Fruit fly (Drosophila melanogaster): ENCODE data around the gene serp.

DNA sequence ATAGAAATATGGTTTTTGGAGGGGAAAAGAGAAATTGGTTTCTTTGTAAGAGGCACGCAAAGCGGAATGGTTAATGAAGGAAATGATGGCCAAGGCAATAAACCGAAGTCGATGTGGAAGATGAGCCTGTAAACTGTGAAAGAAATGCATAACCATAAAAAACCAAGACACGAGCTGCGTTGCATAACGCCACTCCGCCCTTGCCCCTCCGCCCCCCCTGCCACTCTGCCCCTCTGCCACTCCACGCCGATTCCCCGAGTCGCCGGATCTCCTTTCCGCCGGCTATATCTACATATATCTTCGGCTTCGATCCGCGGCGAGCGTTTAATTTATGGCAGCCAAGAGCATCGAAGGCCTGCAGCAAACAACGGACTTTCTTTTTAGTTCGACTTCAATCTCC, 9.2 kb downstream of the serp start:
- TF ChIP-seq CG12768 (GFP tag; optimal IDR thresholded peaks at IDR 0.05) (no peak), Mnt (GFP tag; optimal IDR thresholded peaks at IDR 0.05) (no peak), CG11617 (GFP tag; optimal IDR thresholded peaks at IDR 0.05) (no peak), CG7101 (tag; optimal IDR thresholded peaks at IDR 0.05) (no peak), toe (GFP tag; optimal IDR thresholded peaks at IDR 0.05) (no peak), cic (GFP tag; optimal IDR thresholded peaks at IDR 0.05) (no peak), CG14711 (tag; optimal IDR thresholded peaks at IDR 0.05) (no peak)

Data from whole organism, adult.